Fruit fly (Drosophila melanogaster): ENCODE data around the gene spo.

DNA sequence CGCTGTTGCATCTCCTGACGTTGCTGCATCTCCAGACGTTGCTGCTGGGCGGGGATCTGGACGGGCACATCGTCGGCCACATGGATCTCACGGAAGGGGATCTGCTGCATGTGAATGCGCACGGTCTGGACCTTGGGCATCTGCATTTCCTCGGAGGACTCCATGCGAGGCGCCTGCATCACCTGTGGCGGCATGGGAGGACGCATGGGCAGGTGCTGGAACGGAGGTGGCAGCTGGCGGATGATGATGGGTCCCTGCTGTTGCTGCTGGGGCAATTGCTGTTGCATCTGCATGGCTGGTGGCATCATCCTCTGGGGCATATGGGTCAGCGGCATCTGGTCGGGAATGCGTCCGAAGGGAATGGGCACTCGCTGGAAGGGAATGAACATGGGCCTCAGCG, 24.0 kb downstream of the spo start:
- no peak for TF ChIP-seq CG8478 (optimal IDR thresholded peaks at IDR 0.05)
- no peak for TF ChIP-seq CTCF (optimal IDR thresholded peaks at IDR 0.05)
